Worm (Caenorhabditis elegans): ENCODE measurements around the gene F43C9.2.

The F43C9.2 gene

DNA sequence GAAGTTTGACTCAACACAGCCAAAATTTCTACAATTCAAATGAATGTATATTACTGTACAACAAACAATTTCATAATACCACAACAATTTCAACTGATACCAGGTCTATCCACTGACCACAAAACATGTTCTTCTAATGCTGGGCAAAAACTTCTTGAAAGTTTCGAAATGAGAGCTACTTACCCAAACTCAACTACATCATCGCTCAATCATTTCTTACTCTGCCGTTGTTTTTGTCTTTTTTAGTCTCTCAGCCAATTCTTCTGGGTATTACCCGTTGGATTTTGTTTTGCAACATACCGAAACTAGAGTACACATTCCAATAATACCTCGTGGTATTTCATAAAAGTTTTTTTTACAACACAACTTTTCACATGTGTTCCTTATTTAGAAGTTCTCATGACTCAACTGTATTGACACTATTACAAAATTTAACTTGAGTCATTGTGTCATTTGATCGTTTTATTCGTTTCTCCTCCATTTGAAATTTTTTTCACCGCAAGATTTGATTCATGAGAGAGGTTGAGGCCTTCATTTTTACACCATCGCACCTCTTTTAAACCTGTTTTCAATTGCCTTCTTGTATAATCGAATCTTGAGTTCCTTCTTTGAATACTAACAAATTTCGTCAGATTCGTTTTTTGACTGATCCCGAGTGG lies at the start of gene F43C9.2:
Gene F43C9.2, plus strand, starts transcription at position 497 of the 659 bp plus-strand sequence.
- TF ChIP-seq ceh-82 (tag; optimal IDR thresholded peaks at IDR 0.05) = no peak
- TF ChIP-seq snpc-4 (tag; optimal IDR thresholded peaks at IDR 0.05) = no peak
- no peak for TF ChIP-seq skn-1 (tag; optimal IDR thresholded peaks at IDR 0.05)
- TF ChIP-seq zag-1 (tag; optimal IDR thresholded peaks at IDR 0.05) = no peak
- TF ChIP-seq elt-2 (tag; optimal IDR thresholded peaks at IDR 0.05) = no peak
- no peak for TF ChIP-seq nhr-67 (tag; optimal IDR thresholded peaks at IDR 0.05)
- TF ChIP-seq tbx-2 (tag; optimal IDR thresholded peaks at IDR 0.05) = no peak
- no peak for TF ChIP-seq daf-12 (tag; optimal IDR thresholded peaks at IDR 0.05)
- no peak for TF ChIP-seq nhr-76 (tag; optimal IDR thresholded peaks at IDR 0.05)
- no peak for TF ChIP-seq ama-1 (optimal IDR thresholded peaks at IDR 0.05)
- no peak for TF ChIP-seq elt-3 (tag; optimal IDR thresholded peaks at IDR 0.05)
- TF ChIP-seq pqm-1 (tag; optimal IDR thresholded peaks at IDR 0.05) = no peak
- no peak for TF ChIP-seq nhr-23 (tag; optimal IDR thresholded peaks at IDR 0.05)
- no peak for TF ChIP-seq mdl-1 (tag; optimal IDR thresholded peaks at IDR 0.05)
- TF ChIP-seq elt-1 (tag; optimal IDR thresholded peaks at IDR 0.05) = no peak
- no peak for TF ChIP-seq egl-5 (tag; optimal IDR thresholded peaks at IDR 0.05)
- TF ChIP-seq ceh-28 (tag; optimal IDR thresholded peaks at IDR 0.05) = no peak
- no peak for TF ChIP-seq lsy-12 (tag; optimal IDR thresholded peaks at IDR 0.05)
- TF ChIP-seq mml-1 (tag; optimal IDR thresholded peaks at IDR 0.05) = no peak
- no peak for TF ChIP-seq aly-2 (tag; optimal IDR thresholded peaks at IDR 0.05)

DNA sequence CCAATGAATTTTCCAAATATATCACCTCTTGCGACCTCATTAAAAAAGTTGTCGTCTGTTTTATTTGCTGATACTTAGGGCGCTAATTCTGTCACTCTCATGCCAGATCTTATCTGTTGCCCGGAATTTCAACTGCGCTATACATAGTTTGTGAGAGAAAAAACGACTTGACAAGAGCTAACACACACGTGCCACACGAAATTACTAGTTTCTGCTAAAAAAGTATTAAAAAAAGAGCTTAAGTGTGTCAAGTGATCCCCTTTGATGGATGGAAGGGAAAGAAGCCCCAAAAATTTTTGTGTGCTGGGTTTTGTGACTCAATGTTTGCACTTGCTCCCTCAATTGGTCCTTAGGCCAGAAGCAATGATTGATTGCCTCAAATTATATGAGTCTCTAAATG lies 42.8 kb upstream of the F43C9.2 start:
- peak; percentile 5 for TF ChIP-seq mdl-1 (tag; optimal IDR thresholded peaks at IDR 0.05)
- TF ChIP-seq elt-3 (tag; optimal IDR thresholded peaks at IDR 0.05) = no peak
- TF ChIP-seq ztf-11 (tag; optimal IDR thresholded peaks at IDR 0.05) = no peak

ce11 chrX:4742285-4742684 lies 41.1 kb upstream of the F43C9.2 start:
- no peak for TF ChIP-seq jun-1 (tag; optimal IDR thresholded peaks at IDR 0.05)
- no peak for TF ChIP-seq elt-2 (tag; optimal IDR thresholded peaks at IDR 0.05)
- peak; percentile 32 for TF ChIP-seq lin-39 (tag; optimal IDR thresholded peaks at IDR 0.05)
- no peak for TF ChIP-seq egl-27 (tag; optimal IDR thresholded peaks at IDR 0.05)

DNA sequence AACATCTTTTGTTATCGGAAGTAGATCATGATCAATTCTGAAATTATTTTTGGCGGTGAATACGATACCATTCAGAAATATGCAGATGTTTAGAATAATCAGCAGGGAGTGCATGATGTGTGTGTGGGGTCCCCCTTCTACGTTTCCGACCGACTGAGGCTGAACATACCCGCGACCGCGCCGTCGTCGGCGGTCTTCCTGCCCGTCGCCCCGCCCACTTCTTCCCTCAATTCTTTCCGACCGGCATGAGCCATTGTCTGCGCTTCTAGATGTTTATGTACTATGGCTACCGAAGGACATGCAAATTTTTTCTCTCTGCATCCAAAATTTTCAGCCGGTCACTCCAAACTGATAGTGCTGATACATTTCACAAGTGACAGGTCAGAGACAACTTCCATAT lies 39.4 kb upstream of the F43C9.2 start:
- TF ChIP-seq ceh-82 (tag; optimal IDR thresholded peaks at IDR 0.05) = no peak
- peak; percentile 37 for TF ChIP-seq lin-39 (tag; optimal IDR thresholded peaks at IDR 0.05)
- TF ChIP-seq hmg-11 (tag; optimal IDR thresholded peaks at IDR 0.05) = peak; percentile 2

DNA sequence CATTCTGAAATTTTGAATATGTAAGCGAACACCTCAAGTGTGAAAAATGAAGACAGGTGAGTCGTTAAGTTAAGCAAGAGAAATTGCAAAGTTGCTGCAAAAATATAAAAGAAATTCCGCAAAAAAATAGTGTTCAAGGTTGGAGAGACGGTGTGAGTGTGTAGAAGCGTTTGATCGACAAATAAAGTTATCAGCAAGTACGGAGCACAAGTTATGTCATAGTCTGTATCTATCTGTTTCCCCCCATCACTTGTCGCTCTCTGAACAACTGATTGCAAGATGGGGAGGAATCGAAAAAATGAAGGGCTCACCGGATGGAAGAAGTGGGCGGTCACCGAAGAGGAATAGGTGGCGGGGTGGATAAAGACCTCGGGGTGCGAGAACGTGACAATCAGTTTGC lies 34.3 kb upstream of the F43C9.2 start, which contains the start of gene lon-2:
Gene lon-2, minus strand, starts transcription at position 4 of the 400 bp plus-strand sequence.
- peak; percentile 52 for TF ChIP-seq elt-2 (tag; optimal IDR thresholded peaks at IDR 0.05)
- TF ChIP-seq pqm-1 (tag; optimal IDR thresholded peaks at IDR 0.05) = peak; percentile 49
- TF ChIP-seq elt-1 (tag; optimal IDR thresholded peaks at IDR 0.05) = no peak

ce11 chrX:4754725-4755124 lies 28.7 kb upstream of the F43C9.2 start, which contains the start of gene C39E6.2:
Gene C39E6.2, minus strand, starts transcription at chrX:4755118.
- TF ChIP-seq nhr-23 (tag; optimal IDR thresholded peaks at IDR 0.05) (no peak), tbx-2 (tag; optimal IDR thresholded peaks at IDR 0.05) (no peak), nhr-77 (tag; optimal IDR thresholded peaks at IDR 0.05) (no peak), pha-4 (tag; optimal IDR thresholded peaks at IDR 0.05) (no peak)

ce11 chrX:4759718-4760117 lies 23.7 kb upstream of the F43C9.2 start:
- TF ChIP-seq hmg-11 (tag; optimal IDR thresholded peaks at IDR 0.05) = no peak
- TF ChIP-seq nfya-1 (tag; optimal IDR thresholded peaks at IDR 0.05; ENCODE audit: insufficient read depth) = no peak
- no peak for TF ChIP-seq nhr-237 (tag; optimal IDR thresholded peaks at IDR 0.05)
- no peak for TF ChIP-seq egl-27 (tag; optimal IDR thresholded peaks at IDR 0.05)
- TF ChIP-seq ztf-11 (tag; optimal IDR thresholded peaks at IDR 0.05) = no peak
- TF ChIP-seq lsy-12 (tag; optimal IDR thresholded peaks at IDR 0.05) = no peak
- TF ChIP-seq R02D3.7 (tag; optimal IDR thresholded peaks at IDR 0.05) = no peak
- TF ChIP-seq ceh-28 (tag; optimal IDR thresholded peaks at IDR 0.05) = no peak
- TF ChIP-seq elt-1 (tag; optimal IDR thresholded peaks at IDR 0.05) = no peak
- no peak for TF ChIP-seq ama-1 (optimal IDR thresholded peaks at IDR 0.05)
- TF ChIP-seq sea-2 (GFP tag; optimal IDR thresholded peaks at IDR 0.05) = no peak

All from whole organism, L3 larva.